Worm (Caenorhabditis elegans): Measurements from ENCODE around the gene clec-265.

The clec-265 gene

DNA sequence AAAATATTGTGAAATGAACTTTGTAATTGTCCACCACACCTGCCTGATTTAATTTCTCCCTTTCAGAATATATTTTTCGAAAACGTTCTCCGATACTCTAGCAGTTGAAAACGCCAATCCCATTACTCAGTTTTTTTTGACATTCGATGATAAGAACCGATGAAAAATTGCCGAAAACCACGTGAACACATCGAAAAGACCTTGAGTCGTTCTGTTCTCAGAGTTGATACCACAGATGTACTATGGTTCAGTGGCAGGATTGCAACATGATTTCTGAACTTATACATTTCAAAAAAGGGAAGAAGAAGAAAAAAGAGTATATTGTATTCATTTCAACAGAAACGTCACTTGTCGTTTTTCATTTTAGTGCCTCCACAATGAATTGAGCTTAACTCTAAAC is 11.6 kb upstream of the clec-265 start:
- no peak for TF ChIP-seq lin-13 (GFP tag; optimal IDR thresholded peaks at IDR 0.05)
- TF ChIP-seq tbx-2 (tag; optimal IDR thresholded peaks at IDR 0.05) = peak; percentile 16
- TF ChIP-seq nhr-71 (tag; optimal IDR thresholded peaks at IDR 0.05) = peak; percentile 48
- no peak for TF ChIP-seq fos-1 (tag; optimal IDR thresholded peaks at IDR 0.05)
- peak in 1 of 2 experiments; percentile 28 for TF ChIP-seq lin-35 (GFP tag; optimal IDR thresholded peaks at IDR 0.05)
- peak; percentile 38 for TF ChIP-seq lin-14 (GFP tag; optimal IDR thresholded peaks at IDR 0.05)
- peak in 2 of 6 experiments; percentile 26 to 94 for TF ChIP-seq elt-3 (tag; optimal IDR thresholded peaks at IDR 0.05)
- TF ChIP-seq C16A3.4 (tag; optimal IDR thresholded peaks at IDR 0.05) = no peak
- no peak for TF ChIP-seq efl-1 (optimal IDR thresholded peaks at IDR 0.05)
- peak in 1 of 2 experiments; percentile 59 for TF ChIP-seq efl-1 (GFP tag; optimal IDR thresholded peaks at IDR 0.05 in 1 of 2)
- TF ChIP-seq mdl-1 (tag; optimal IDR thresholded peaks at IDR 0.05) = peak in 1 of 2 experiments; percentile 24
- no peak for TF ChIP-seq nhr-76 (tag; optimal IDR thresholded peaks at IDR 0.05)
- peak; percentile 79 for TF ChIP-seq nhr-85 (tag)
- TF ChIP-seq nhr-20 (tag; optimal IDR thresholded peaks at IDR 0.05) = peak; percentile 60
- TF ChIP-seq snu-23 (GFP tag; optimal IDR thresholded peaks at IDR 0.05) = peak; percentile 40

DNA sequence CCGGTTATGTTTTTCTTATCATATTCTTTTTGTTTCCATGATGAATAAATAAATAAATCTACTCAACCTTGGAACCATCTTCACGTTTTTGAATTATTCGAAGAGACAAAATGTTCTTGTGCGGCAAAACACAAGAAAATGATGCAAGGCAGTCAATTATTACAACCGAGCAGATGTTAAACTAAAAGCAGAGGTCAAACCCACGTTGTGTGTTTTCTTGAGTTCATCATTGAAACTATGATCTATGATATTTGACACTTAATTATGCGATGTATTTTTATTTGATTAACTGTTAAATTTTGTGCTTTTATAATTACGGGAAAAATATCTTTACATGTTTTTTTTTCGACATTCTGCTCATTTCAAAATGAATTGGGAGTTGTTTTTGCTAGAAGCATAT is 10.1 kb upstream of the clec-265 start:
- TF ChIP-seq dsc-1 (tag; optimal IDR thresholded peaks at IDR 0.05) = peak; percentile 76
- peak in 1 of 2 experiments; percentile 35 for TF ChIP-seq lsy-2 (tag; optimal IDR thresholded peaks at IDR 0.05)
- peak; percentile 6 for TF ChIP-seq unc-130 (tag; optimal IDR thresholded peaks at IDR 0.05)
- no peak for TF ChIP-seq F16B12.6 (tag; optimal IDR thresholded peaks at IDR 0.05)
- no peak for TF ChIP-seq lin-13 (GFP tag; optimal IDR thresholded peaks at IDR 0.05)
- TF ChIP-seq tlp-1 (tag; optimal IDR thresholded peaks at IDR 0.05) = no peak
- peak; percentile 89 for TF ChIP-seq nhr-71 (tag; optimal IDR thresholded peaks at IDR 0.05)
- no peak for TF ChIP-seq ceh-90 (tag; optimal IDR thresholded peaks at IDR 0.05)
- peak; percentile 54 for TF ChIP-seq lin-14 (GFP tag; optimal IDR thresholded peaks at IDR 0.05)
- TF ChIP-seq nhr-84 (tag; optimal IDR thresholded peaks at IDR 0.05) = no peak
- peak; percentile 23 for TF ChIP-seq nhr-20 (tag; optimal IDR thresholded peaks at IDR 0.05)
- peak; percentile 47 for TF ChIP-seq nhr-19 (GFP tag; conservative IDR thresholded peaks at IDR 0.05)
- peak; percentile 51 for TF ChIP-seq snu-23 (GFP tag; optimal IDR thresholded peaks at IDR 0.05)
- peak; percentile 46 for TF ChIP-seq rnt-1 (tag; optimal IDR thresholded peaks at IDR 0.05)

DNA sequence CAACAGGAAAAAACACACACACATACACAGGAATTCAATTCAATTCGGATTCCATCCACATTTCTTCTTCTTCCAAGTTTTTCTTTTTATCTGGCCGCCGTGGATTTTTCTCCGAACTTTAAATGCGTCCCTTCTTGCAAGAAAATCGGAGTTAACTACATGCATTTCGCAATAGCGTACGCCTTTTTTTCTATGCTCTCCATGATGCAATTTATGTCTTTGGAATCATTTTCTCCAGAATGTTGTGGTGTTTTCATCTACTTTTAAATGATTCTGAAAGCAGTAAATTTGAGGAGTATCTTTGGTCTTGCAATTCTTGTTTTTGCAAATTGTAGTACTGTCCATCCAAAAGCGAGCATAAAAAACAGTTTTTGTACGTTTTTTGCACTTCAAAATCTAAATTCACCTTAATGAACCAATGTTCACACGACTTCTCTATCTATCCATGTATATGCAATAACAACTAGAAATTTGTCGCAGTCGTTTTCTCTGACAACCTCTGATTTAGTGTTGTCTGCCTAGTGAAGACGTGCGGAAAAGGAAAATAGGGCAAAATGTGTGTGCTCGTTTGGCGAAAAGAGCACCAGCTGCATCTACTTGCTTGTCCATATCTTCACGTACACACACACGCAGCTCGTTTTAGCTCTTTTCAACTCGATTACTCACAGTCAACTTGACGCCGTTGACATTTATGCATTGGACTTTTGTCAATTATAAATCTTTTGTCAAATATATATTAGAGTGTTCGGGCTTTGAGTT is 9.1 kb upstream of the clec-265 start:
- TF ChIP-seq fkh-8 (tag; optimal IDR thresholded peaks at IDR 0.05) = peak; percentile 37
- no peak for TF ChIP-seq sptf-1 (tag; optimal IDR thresholded peaks at IDR 0.05)
- peak; percentile 24 for TF ChIP-seq nhr-85 (tag)
- peak; percentile 36 for TF ChIP-seq lin-14 (GFP tag; optimal IDR thresholded peaks at IDR 0.05)
- no peak for TF ChIP-seq ama-1 (optimal IDR thresholded peaks at IDR 0.05)
- peak in 1 of 3 experiments; percentile 20 for TF ChIP-seq ceh-82 (tag; optimal IDR thresholded peaks at IDR 0.05)
- TF ChIP-seq grh-1 (GFP tag; IDR thresholded peaks at IDR 0.05) = no peak
- TF ChIP-seq zip-4 (GFP tag; optimal IDR thresholded peaks at IDR 0.05) = peak; percentile 14

DNA sequence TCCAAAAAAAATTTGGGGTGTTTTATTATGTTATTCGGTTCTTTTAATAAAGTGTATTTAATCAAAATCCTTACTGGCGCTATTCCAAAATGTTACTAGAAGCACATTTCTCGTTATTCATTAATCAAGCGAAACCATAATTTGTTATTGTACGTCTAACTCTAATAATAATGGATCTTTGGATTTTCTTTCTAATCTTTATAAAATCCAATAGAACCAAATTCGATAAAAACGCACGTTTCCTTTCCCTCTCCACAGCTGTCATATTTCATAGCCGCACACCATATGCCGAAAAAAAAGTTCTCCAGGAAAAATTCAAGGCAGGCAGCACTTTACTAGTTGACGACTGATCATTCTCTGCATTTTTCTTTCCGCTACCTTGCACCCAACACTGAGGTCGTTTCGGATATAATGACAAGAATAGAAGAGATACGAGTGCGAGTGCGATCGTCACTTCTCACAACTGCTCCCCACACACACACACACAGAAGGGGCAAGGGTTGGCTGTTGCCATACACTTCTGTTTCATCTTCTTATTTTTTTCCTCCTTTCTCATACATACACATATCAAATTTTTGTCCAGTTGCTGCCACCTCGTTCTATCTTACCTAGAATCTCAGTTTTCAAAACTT is 7.9 kb upstream of the clec-265 start:
- TF ChIP-seq ces-1 (GFP tag; optimal IDR thresholded peaks at IDR 0.05) (no peak), elt-3 (tag; optimal IDR thresholded peaks at IDR 0.05) (no peak), elt-2 (tag; optimal IDR thresholded peaks at IDR 0.05) (no peak), alr-1 (tag; optimal IDR thresholded peaks at IDR 0.05; ENCODE audit: borderline replicate concordance) (no peak), rnt-1 (tag; optimal IDR thresholded peaks at IDR 0.05) (peak; percentile 38), efl-1 (optimal IDR thresholded peaks at IDR 0.05) (no peak), efl-1 (GFP tag; optimal IDR thresholded peaks at IDR 0.05 in 1 of 2) (peak in 1 of 2 experiments; percentile 77), lin-39 (tag; optimal IDR thresholded peaks at IDR 0.05) (no peak), ceh-82 (tag; optimal IDR thresholded peaks at IDR 0.05) (peak in 1 of 3 experiments; percentile 39), nhr-12 (tag; optimal IDR thresholded peaks at IDR 0.05) (no peak), ztf-4 (tag; optimal IDR thresholded peaks at IDR 0.05) (peak; percentile 19), efl-3 (GFP tag; optimal IDR thresholded peaks at IDR 0.05) (no peak), blmp-1 (tag; optimal IDR thresholded peaks at IDR 0.05) (no peak), nhr-84 (tag; optimal IDR thresholded peaks at IDR 0.05) (no peak), ama-1 (optimal IDR thresholded peaks at IDR 0.05) (no peak), ceh-8 (GFP tag; optimal IDR thresholded peaks at IDR 0.05) (no peak), tbx-2 (tag; optimal IDR thresholded peaks at IDR 0.05) (peak; percentile 11), C34B4.2 (tag; optimal IDR thresholded peaks at IDR 0.05) (no peak), nhr-47 (tag; optimal IDR thresholded peaks at IDR 0.05) (peak; percentile 40), nhr-11 (tag; optimal IDR thresholded peaks at IDR 0.05) (no peak), mef-2 (tag; optimal IDR thresholded peaks at IDR 0.05) (peak; percentile 17), aly-2 (tag; optimal IDR thresholded peaks at IDR 0.05) (no peak), mep-1 (tag; optimal IDR thresholded peaks at IDR 0.05) (no peak)
